Worm (Caenorhabditis elegans) whole organism, L2 larva: ENCODE measurements around the gene golg-4.

Experiments used
- ZK546.5 ChIP-seq: sonication (generic microtip); optimal IDR thresholded peaks from 2 replicates; lab custom pipeline; 2017; ENCODE audit warnings: missing biosample characterization, missing genetic modification characterization
- alr-1 ChIP-seq: fragments of 150-350 bp; optimal IDR thresholded peaks from 2 replicates; lab custom pipeline; 2014; ENCODE audit warnings: missing biosample characterization, missing genetic modification characterization
- ama-1 ChIP-seq: fragments of 150-350 bp; optimal IDR thresholded peaks from 2 replicates; lab custom pipeline; 2018; ENCODE audit warnings: inconsistent platforms
- blmp-1 ChIP-seq: sonication (generic microtip); optimal IDR thresholded peaks from 2 replicates; lab custom pipeline; 2017; ENCODE audit warnings: missing genetic modification characterization, mild to moderate bottlenecking, missing compliant biosample characterization, antibody characterized with exemption, moderate library complexity; ENCODE audit not compliant: insufficient read depth
- ceh-16 ChIP-seq: fragments of 150-350 bp; optimal IDR thresholded peaks from 2 replicates; lab custom pipeline; 2014; ENCODE audit warnings: missing biosample characterization, missing genetic modification characterization
- ceh-82 ChIP-seq: fragments of 150-350 bp; optimal IDR thresholded peaks from 2 replicates; lab custom pipeline; 2014; ENCODE audit warnings: missing biosample characterization, missing genetic modification characterization
- crh-2 ChIP-seq: sonication (generic microtip); optimal IDR thresholded peaks from 2 replicates; lab custom pipeline; 2017; ENCODE audit warnings: missing biosample characterization, missing genetic modification characterization
- dmd-4 ChIP-seq: sonication (generic microtip); optimal IDR thresholded peaks from 2 replicates; lab custom pipeline; 2017; ENCODE audit warnings: missing biosample characterization, missing genetic modification characterization
- egl-27 ChIP-seq: sonication (generic microtip); optimal IDR thresholded peaks from 3 replicates; lab custom pipeline; 2017; ENCODE audit warnings: missing biosample characterization, missing genetic modification reagents, missing genetic modification characterization
- elt-1 ChIP-seq: fragments of 150-350 bp; optimal IDR thresholded peaks from 2 replicates; lab custom pipeline; 2014; ENCODE audit warnings: missing biosample characterization, missing genetic modification characterization
- fos-1 ChIP-seq: fragments of 150-350 bp; optimal IDR thresholded peaks from 2 replicates; lab custom pipeline; 2014; ENCODE audit warnings: missing biosample characterization, missing genetic modification characterization
- gmeb-1 ChIP-seq: fragments of 150-350 bp; optimal IDR thresholded peaks from 2 replicates; lab custom pipeline; 2014; ENCODE audit warnings: missing biosample characterization, missing genetic modification characterization
- lin-13 ChIP-seq: fragments of 150-350 bp; optimal IDR thresholded peaks from 2 replicates; lab custom pipeline; 2014; ENCODE audit warnings: missing biosample characterization, missing genetic modification reagents, missing genetic modification characterization
- lin-39 ChIP-seq: fragments of 150-350 bp; optimal IDR thresholded peaks from 2 replicates; lab custom pipeline; 2014; ENCODE audit warnings: missing biosample characterization, missing genetic modification reagents, missing genetic modification characterization
- lsy-2 ChIP-seq, 2 experiments: fragments of 150-350 bp in 1 of 2; sonication (generic microtip) in 1 of 2; optimal IDR thresholded peaks; 2 replicates each; lab custom pipeline; 2014 to 2017; ENCODE audit warnings: missing biosample characterization in 2 of 2, missing genetic modification characterization in 2 of 2
- mbf-1 ChIP-seq: sonication (generic microtip); optimal IDR thresholded peaks from 2 replicates; lab custom pipeline; 2017; ENCODE audit warnings: missing biosample characterization, missing genetic modification characterization
- mdl-1 ChIP-seq, 2 experiments: fragments of 150-350 bp in 1 of 2; sonication (generic microtip) in 1 of 2; optimal IDR thresholded peaks; 2 replicates each; lab custom pipeline; 2017; ENCODE audit warnings: missing biosample characterization in 2 of 2, missing genetic modification characterization in 2 of 2
- nhr-10 ChIP-seq: sonication (generic microtip); optimal IDR thresholded peaks from 2 replicates; lab custom pipeline; 2017; ENCODE audit warnings: missing biosample characterization, missing genetic modification characterization
- nhr-21 ChIP-seq: fragments of 150-350 bp; optimal IDR thresholded peaks from 2 replicates; lab custom pipeline; 2014; ENCODE audit warnings: missing biosample characterization, missing genetic modification characterization
- nhr-237 ChIP-seq: fragments of 150-350 bp; optimal IDR thresholded peaks from 2 replicates; lab custom pipeline; 2014; ENCODE audit warnings: missing biosample characterization, missing genetic modification characterization
- nhr-25 ChIP-seq: fragments of 150-350 bp; sonication (generic microtip); optimal IDR thresholded peaks from 3 replicates; lab custom pipeline; 2014; ENCODE audit warnings: missing biosample characterization, missing genetic modification characterization
- nhr-6 ChIP-seq: fragments of 150-350 bp; optimal IDR thresholded peaks from 2 replicates; lab custom pipeline; 2014; ENCODE audit warnings: missing biosample characterization, missing genetic modification characterization
- nhr-77 ChIP-seq: fragments of 150-350 bp; optimal IDR thresholded peaks from 2 replicates; lab custom pipeline; 2014; ENCODE audit warnings: missing biosample characterization, missing genetic modification characterization
- sma-3 ChIP-seq: sonication (generic microtip); optimal IDR thresholded peaks from 2 replicates; lab custom pipeline; 2016; ENCODE audit warnings: missing genetic modification reagents, missing genetic modification characterization, missing compliant biosample characterization
- sma-9 ChIP-seq, 2 experiments: fragments of 150-350 bp in 1 of 2; sonication (generic microtip) in 1 of 2; optimal IDR thresholded peaks; 2 replicates each; lab custom pipeline; 2014 to 2016; ENCODE audit warnings: missing genetic modification characterization in 2 of 2, mild to moderate bottlenecking in 1 of 2, missing biosample characterization in 1 of 2, missing compliant biosample characterization in 1 of 2, missing genetic modification reagents in 1 of 2, moderate library complexity in 1 of 2
- snpc-4 ChIP-seq: fragments of 150-350 bp; optimal IDR thresholded peaks from 2 replicates; lab custom pipeline; 2014; ENCODE audit warnings: missing biosample characterization, missing genetic modification characterization
- unc-55 ChIP-seq: fragments of 150-350 bp; sonication (generic microtip); optimal IDR thresholded peaks from 3 replicates; lab custom pipeline; 2014; ENCODE audit warnings: missing biosample characterization, missing genetic modification reagents, missing genetic modification characterization
- unc-62 ChIP-seq: fragments of 150-350 bp; optimal IDR thresholded peaks from 2 replicates; lab custom pipeline; 2014; ENCODE audit warnings: missing biosample characterization, missing genetic modification reagents, missing genetic modification characterization
- zag-1 ChIP-seq: fragments of 150-350 bp; optimal IDR thresholded peaks from 2 replicates; lab custom pipeline; 2014; ENCODE audit warnings: missing biosample characterization, missing genetic modification characterization
- ztf-1 ChIP-seq: fragments of 200-800 bp; sonication (Bioruptor generic); conservative IDR thresholded peaks from 2 replicates; pipeline ENCODE4 v1.3.6; 2022; ENCODE audit warnings: missing genetic modification characterization, missing compliant biosample characterization
- ztf-11 ChIP-seq: sonication (generic microtip); optimal IDR thresholded peaks from 2 replicates; lab custom pipeline; 2017; ENCODE audit warnings: missing biosample characterization, missing genetic modification characterization
- ztf-4 ChIP-seq: fragments of 150-350 bp; optimal IDR thresholded peaks from 2 replicates; lab custom pipeline; 2014; ENCODE audit warnings: missing biosample characterization, missing genetic modification characterization

golg-4 gene

ce11 chrIII:3370054-3370453, 35.3 kb upstream of the golg-4 start, which contains the start of gene prk-2:
TSS of gene prk-2 (minus strand) at chrIII:3370209.
- TF ChIP-seq fos-1 (peak; percentile 90), sma-9 (GFP tag; optimal IDR thresholded peaks at IDR 0.05; lab: Kevin White, UChicago) (peak; percentile 66), sma-9 (tag; optimal IDR thresholded peaks at IDR 0.05; lab: Kevin White, UChicago) (no peak), crh-2 (tag; lab: Kevin White, UChicago) (peak; percentile 19), nhr-6 (tag; lab: Kevin White, UChicago) (no peak), egl-27 (peak; percentile 57), gmeb-1 (tag; lab: Kevin White, UChicago) (peak; percentile 18), blmp-1 (tag; lab: Kevin White, UChicago) (no peak), nhr-77 (tag; lab: Kevin White, UChicago) (no peak), sma-3 (GFP tag; lab: Kevin White, UChicago) (peak; percentile 22)

DNA sequence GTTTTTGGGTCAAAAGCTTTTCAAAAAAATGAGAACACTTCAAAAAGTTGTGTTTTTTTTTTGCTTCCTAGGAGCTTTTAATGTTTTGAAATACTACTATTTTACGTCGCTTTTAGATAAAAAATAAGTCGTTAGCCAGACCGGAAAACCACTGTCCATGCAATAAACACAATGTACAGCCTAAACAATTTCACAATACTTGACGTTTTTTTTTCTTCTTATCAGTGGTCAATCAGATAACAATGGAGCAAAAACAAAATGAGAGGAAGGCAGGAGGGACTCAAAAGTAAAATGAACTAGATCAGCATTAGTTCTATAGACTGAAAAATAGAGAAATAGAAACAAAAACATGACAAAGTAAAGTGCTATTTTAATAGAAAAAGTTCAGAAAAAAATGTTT, 34.6 kb upstream of the golg-4 start:
- TF ChIP-seq ceh-16 (tag; lab: Kevin White, UChicago) (no peak), fos-1 (peak; percentile 23)

DNA sequence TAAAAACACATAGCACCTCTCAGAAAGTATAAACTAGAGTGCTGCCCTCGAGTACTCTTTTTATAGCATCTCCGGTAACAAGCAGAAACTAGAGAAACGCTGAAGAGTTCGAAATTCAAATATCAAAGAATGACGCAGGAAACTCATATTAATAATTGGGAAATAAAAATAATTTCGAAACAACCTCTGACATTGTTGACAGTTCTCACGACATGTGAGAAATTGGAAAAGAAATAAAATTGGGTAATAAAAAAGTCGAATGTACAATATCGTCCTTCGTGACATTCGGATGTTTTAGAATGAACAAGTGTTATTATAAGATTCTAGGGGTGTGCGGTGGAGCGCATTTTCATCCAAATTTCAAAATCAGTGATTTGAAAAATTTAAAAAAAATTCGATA, 33.1 kb upstream of the golg-4 start:
- no peak for TF ChIP-seq unc-55 (GFP tag; lab: Kevin White, UChicago)
- no peak for TF ChIP-seq nhr-10
- TF ChIP-seq ztf-11 (tag; lab: Kevin White, UChicago) = no peak
- no peak for TF ChIP-seq ama-1 (lab: Kevin White, UChicago)
- TF ChIP-seq mdl-1 (tag; optimal IDR thresholded peaks at IDR 0.05; lab: Kevin White, UChicago) = no peak
- TF ChIP-seq zag-1 (tag; lab: Kevin White, UChicago) = no peak
- TF ChIP-seq unc-62 (GFP tag; lab: Kevin White, UChicago) = no peak
- no peak for TF ChIP-seq ceh-16 (tag; lab: Kevin White, UChicago)
- no peak for TF ChIP-seq mbf-1 (tag; lab: Kevin White, UChicago)
- TF ChIP-seq egl-27 = no peak
- TF ChIP-seq ZK546.5 = no peak
- TF ChIP-seq sma-9 (GFP tag; optimal IDR thresholded peaks at IDR 0.05; lab: Kevin White, UChicago) = no peak
- no peak for TF ChIP-seq sma-9 (tag; optimal IDR thresholded peaks at IDR 0.05; lab: Kevin White, UChicago)
- no peak for TF ChIP-seq ceh-82
- no peak for TF ChIP-seq lin-39 (tag; lab: Kevin White, UChicago)
- TF ChIP-seq, all 48 proteins: peak for 0

ce11 chrIII:3377134-3377533, 28.2 kb upstream of the golg-4 start:
- TF ChIP-seq lin-39 (tag; lab: Kevin White, UChicago) = no peak
- TF ChIP-seq sma-3 (GFP tag; lab: Kevin White, UChicago) = no peak
- no peak for TF ChIP-seq lin-13 (GFP tag; lab: Kevin White, UChicago)
- TF ChIP-seq nhr-237 (tag; lab: Kevin White, UChicago) = no peak
- TF ChIP-seq snpc-4 (tag; lab: Kevin White, UChicago) = no peak
- TF ChIP-seq lsy-2 (tag; optimal IDR thresholded peaks at IDR 0.05; lab: Kevin White, UChicago) = no peak
- no peak for TF ChIP-seq alr-1 (tag; lab: Kevin White, UChicago)
- no peak for TF ChIP-seq nhr-21
- no peak for TF ChIP-seq mdl-1 (tag; optimal IDR thresholded peaks at IDR 0.05; lab: Kevin White, UChicago)
- no peak for TF ChIP-seq ztf-1 (GFP tag; lab: Robert Waterston, UW)
- no peak for TF ChIP-seq ama-1 (lab: Kevin White, UChicago)
- TF ChIP-seq blmp-1 (tag; lab: Kevin White, UChicago) = no peak
- TF ChIP-seq ceh-16 (tag; lab: Kevin White, UChicago) = no peak
- TF ChIP-seq dmd-4 (tag; lab: Kevin White, UChicago) = no peak
- TF ChIP-seq nhr-25 (tag; lab: Kevin White, UChicago) = no peak
- no peak for TF ChIP-seq elt-1 (tag; lab: Kevin White, UChicago)
- TF ChIP-seq, all 48 proteins: peak for 0

ce11 chrIII:3377700-3378099, 27.7 kb upstream of the golg-4 start:
- TF ChIP-seq lin-13 (GFP tag; lab: Kevin White, UChicago) = peak; percentile 48
- no peak for TF ChIP-seq dmd-4 (tag; lab: Kevin White, UChicago)
- peak; percentile 16 for TF ChIP-seq gmeb-1 (tag; lab: Kevin White, UChicago)
- TF ChIP-seq zag-1 (tag; lab: Kevin White, UChicago) = no peak
- TF ChIP-seq nhr-21 = peak; percentile 42
- TF ChIP-seq unc-55 (GFP tag; lab: Kevin White, UChicago) = no peak
- TF ChIP-seq blmp-1 (tag; lab: Kevin White, UChicago) = peak; percentile 24
- no peak for TF ChIP-seq nhr-77 (tag; lab: Kevin White, UChicago)
- peak; percentile 46 for TF ChIP-seq sma-3 (GFP tag; lab: Kevin White, UChicago)
- peak; percentile 91 for TF ChIP-seq snpc-4 (tag; lab: Kevin White, UChicago)
- no peak for TF ChIP-seq ztf-4 (tag; lab: Kevin White, UChicago)
- no peak for TF ChIP-seq crh-2 (tag; lab: Kevin White, UChicago)
- no peak for TF ChIP-seq nhr-10
- no peak for TF ChIP-seq alr-1 (tag; lab: Kevin White, UChicago)
- TF ChIP-seq sma-9 (GFP tag; optimal IDR thresholded peaks at IDR 0.05; lab: Kevin White, UChicago) = peak; percentile 37
- no peak for TF ChIP-seq sma-9 (tag; optimal IDR thresholded peaks at IDR 0.05; lab: Kevin White, UChicago)
